Fruit fly (Drosophila melanogaster) whole organism, embryonic: ENCODE results near the gene Exn.

Experiments
- B-H1 ChIP-seq: fragments of 200-800 bp; sonication (Bioruptor generic); IDR thresholded peaks from 3 replicates; pipeline ENCODE4 v1.3.6; 2022; ENCODE audit warnings: missing biosample characterization, missing genetic modification characterization
- BtbVII ChIP-seq: fragments of 200-800 bp; sonication (Bioruptor generic); optimal IDR thresholded peaks from 3 replicates; lab custom pipeline; 2017; ENCODE audit warnings: missing biosample characterization, mild to moderate bottlenecking, missing genetic modification characterization
- CG10209 ChIP-seq: fragments of 200-800 bp; sonication (Bioruptor generic); optimal IDR thresholded peaks from 3 replicates; lab custom pipeline; 2017; ENCODE audit warnings: missing biosample characterization, mild to moderate bottlenecking, missing genetic modification characterization, missing genetic modification reagents
- CG10267 ChIP-seq: fragments of 200-800 bp; sonication (Bioruptor generic); optimal IDR thresholded peaks from 2 replicates; lab custom pipeline; 2018; ENCODE audit warnings: missing biosample characterization, mild to moderate bottlenecking, missing genetic modification characterization, moderate library complexity
- CG11456 ChIP-seq: fragments of 200-800 bp; sonication (Bioruptor generic); IDR thresholded peaks from 3 replicates; pipeline ENCODE4 v1.3.6; 2022; ENCODE audit warnings: missing biosample characterization, missing genetic modification characterization
- CG11504 ChIP-seq: fragments of 200-800 bp; sonication (Bioruptor generic); optimal IDR thresholded peaks from 3 replicates; lab custom pipeline; 2019; ENCODE audit warnings: missing biosample characterization, mild to moderate bottlenecking, missing genetic modification characterization, moderate library complexity
- CG11723 ChIP-seq: fragments of 200-800 bp; sonication (Bioruptor generic); optimal IDR thresholded peaks from 2 replicates; lab custom pipeline; 2017; ENCODE audit warnings: missing biosample characterization, mild to moderate bottlenecking, missing genetic modification characterization
- CG12942 ChIP-seq: fragments of 200-800 bp; sonication (Bioruptor generic); optimal IDR thresholded peaks from 3 replicates; lab custom pipeline; 2016; ENCODE audit warnings: missing biosample characterization, missing genetic modification characterization
- CG15514 ChIP-seq: fragments of 200-800 bp; sonication (Bioruptor generic); optimal IDR thresholded peaks from 3 replicates; lab custom pipeline; 2017; ENCODE audit warnings: missing biosample characterization, missing genetic modification characterization, mild to moderate bottlenecking, moderate library complexity, missing genetic modification reagents
- CG1647 ChIP-seq: fragments of 200-800 bp; sonication (Bioruptor generic); optimal IDR thresholded peaks from 3 replicates; lab custom pipeline; 2016; ENCODE audit warnings: missing biosample characterization, missing genetic modification characterization
- CG16815 ChIP-seq: fragments of 200-800 bp; sonication (Bioruptor generic); optimal IDR thresholded peaks from 3 replicates; lab custom pipeline; 2017; ENCODE audit warnings: missing biosample characterization, mild to moderate bottlenecking, missing genetic modification characterization
- CG18011 ChIP-seq: fragments of 200-800 bp; sonication (Bioruptor generic); optimal IDR thresholded peaks from 2 replicates; lab custom pipeline; 2017; ENCODE audit warnings: missing biosample characterization, missing genetic modification characterization, mild to moderate bottlenecking, moderate library complexity, missing genotype
- CG18262 ChIP-seq: fragments of 200-800 bp; optimal IDR thresholded peaks from 3 replicates; lab custom pipeline; 2019; ENCODE audit warnings: missing biosample characterization, mild to moderate bottlenecking, missing genetic modification characterization, moderate library complexity
- CG2202 ChIP-seq: fragments of 200-800 bp; sonication (Bioruptor generic); optimal IDR thresholded peaks from 2 replicates; lab custom pipeline; 2018; ENCODE audit warnings: missing biosample characterization, mild to moderate bottlenecking, missing genetic modification characterization
- CG2678 ChIP-seq: fragments of 200-800 bp; sonication (Bioruptor generic); optimal IDR thresholded peaks from 3 replicates; lab custom pipeline; 2019; ENCODE audit warnings: missing biosample characterization, mild to moderate bottlenecking, missing genetic modification characterization, moderate library complexity
- CG7987 ChIP-seq: fragments of 200-800 bp; sonication (Bioruptor generic); optimal IDR thresholded peaks from 2 replicates; lab custom pipeline; 2018; ENCODE audit warnings: missing biosample characterization, mild to moderate bottlenecking, missing genetic modification characterization, moderate library complexity
- D ChIP-seq, 2 experiments: fragments of 200-800 bp in 1 of 2; fragments of >200 bp in 1 of 2; sonication (Bioruptor generic) in 1 of 2; optimal IDR thresholded peaks; 2 replicates in 1 of 2; 3 replicates in 1 of 2; lab custom pipeline; 2017; ENCODE audit warnings: mild to moderate bottlenecking in 1 of 2, missing biosample characterization in 1 of 2, missing genetic modification characterization in 1 of 2, missing genetic modification reagents in 1 of 2
- D19A ChIP-seq: fragments of 200-800 bp; optimal IDR thresholded peaks from 3 replicates; lab custom pipeline; 2019; ENCODE audit warnings: missing biosample characterization, mild to moderate bottlenecking, missing genetic modification characterization, moderate library complexity
- Dad ChIP-seq: fragments of 200-800 bp; sonication (Bioruptor generic); optimal IDR thresholded peaks from 3 replicates; lab custom pipeline; 2016; ENCODE audit warnings: missing biosample characterization, missing genetic modification characterization
- Dip3 ChIP-seq: fragments of 200-800 bp; sonication (Bioruptor generic); optimal IDR thresholded peaks from 3 replicates; lab custom pipeline; 2016; ENCODE audit warnings: missing biosample characterization, missing genetic modification characterization
- Fer3 ChIP-seq: fragments of 200-800 bp; sonication (Bioruptor generic); optimal IDR thresholded peaks from 2 replicates; lab custom pipeline; 2018; ENCODE audit warnings: missing biosample characterization, mild to moderate bottlenecking, missing genetic modification characterization, moderate library complexity
- Gug ChIP-seq: fragments of 200-800 bp; sonication (Bioruptor generic); IDR thresholded peaks from 4 replicates; pipeline ENCODE4 v1.3.6; 2022; ENCODE audit warnings: missing biosample characterization, missing genetic modification characterization
- HHEX ChIP-seq: fragments of 200-800 bp; sonication (Bioruptor generic); optimal IDR thresholded peaks from 3 replicates; lab custom pipeline; 2017; ENCODE audit warnings: missing biosample characterization, mild to moderate bottlenecking, missing genetic modification characterization, missing genetic modification reagents
- Rfx ChIP-seq: fragments of 200-800 bp; sonication (Bioruptor generic); IDR thresholded peaks from 2 replicates; pipeline ENCODE4 v1.3.6; 2022; ENCODE audit warnings: missing biosample characterization, missing genetic modification characterization
- Side ChIP-seq: fragments of 200-800 bp; sonication (Bioruptor generic); optimal IDR thresholded peaks from 2 replicates; lab custom pipeline; 2016; ENCODE audit warnings: missing biosample characterization, missing genetic modification characterization
- Spps ChIP-seq: fragments of 200-800 bp; sonication (Bioruptor generic); optimal IDR thresholded peaks from 2 replicates; lab custom pipeline; 2018; ENCODE audit warnings: missing biosample characterization, mild to moderate bottlenecking, missing genetic modification characterization
- Sry-δ ChIP-seq: fragments of 200-800 bp; sonication (Bioruptor generic); optimal IDR thresholded peaks from 2 replicates; lab custom pipeline; 2016; ENCODE audit warnings: missing biosample characterization, missing genetic modification characterization
- Trl ChIP-seq, 3 experiments: fragments of >200 bp in 2 of 3; fragments of 200-800 bp in 1 of 3; sonication (Bioruptor generic) in 1 of 3; optimal IDR thresholded peaks; 2 replicates in 1 of 3; 3 replicates in 2 of 3; lab custom pipeline; 2016 to 2017; ENCODE audit warnings: missing biosample characterization in 1 of 3, missing genetic modification characterization in 1 of 3
- Vsx1 ChIP-seq: fragments of 200-800 bp; sonication (Bioruptor generic); optimal IDR thresholded peaks from 2 replicates; lab custom pipeline; 2017; ENCODE audit warnings: missing biosample characterization, mild to moderate bottlenecking, missing genetic modification characterization, missing genetic modification reagents
- YL-1 ChIP-seq: fragments of 200-800 bp; sonication (Bioruptor generic); optimal IDR thresholded peaks from 3 replicates; lab custom pipeline; 2017; ENCODE audit warnings: missing biosample characterization, mild to moderate bottlenecking, missing genetic modification characterization
- abd-A ChIP-seq: fragments of 200-800 bp; sonication (Bioruptor generic); optimal IDR thresholded peaks from 3 replicates; lab custom pipeline; 2019; ENCODE audit warnings: missing biosample characterization, mild to moderate bottlenecking, missing genetic modification characterization, moderate library complexity
- aop ChIP-seq: fragments of 200-800 bp; sonication (Bioruptor generic); IDR thresholded peaks from 2 replicates; pipeline ENCODE4 v1.3.6; 2022; ENCODE audit warnings: missing biosample characterization, missing genetic modification characterization
- crc ChIP-seq: fragments of 200-800 bp; sonication (Bioruptor generic); optimal IDR thresholded peaks from 2 replicates; lab custom pipeline; 2016; ENCODE audit warnings: missing biosample characterization, missing genetic modification characterization
- disco-r ChIP-seq: fragments of 200-800 bp; sonication (Bioruptor generic); optimal IDR thresholded peaks from 2 replicates; lab custom pipeline; 2016; ENCODE audit warnings: missing biosample characterization, missing genetic modification characterization
- dm ChIP-seq: fragments of 200-800 bp; sonication (Bioruptor generic); optimal IDR thresholded peaks from 3 replicates; lab custom pipeline; 2016; ENCODE audit warnings: missing biosample characterization, missing genetic modification characterization
- gcm2 ChIP-seq: fragments of 200-800 bp; sonication (Bioruptor generic); optimal IDR thresholded peaks from 2 replicates; lab custom pipeline; 2016; ENCODE audit warnings: missing biosample characterization, missing genetic modification characterization
- her ChIP-seq: fragments of 200-800 bp; sonication (Bioruptor generic); optimal IDR thresholded peaks from 2 replicates; lab custom pipeline; 2016; ENCODE audit warnings: missing biosample characterization, missing genetic modification characterization
- hth ChIP-seq: fragments of >200 bp; optimal IDR thresholded peaks from 2 replicates; lab custom pipeline; 2017; ENCODE audit warnings: inconsistent platforms
- insv ChIP-seq, 2 experiments: fragments of 200-800 bp; sonication (Bioruptor generic); optimal IDR thresholded peaks; 3 replicates each; lab custom pipeline; 2016 to 2018; ENCODE audit warnings: missing biosample characterization in 2 of 2, missing genetic modification characterization in 2 of 2
- mirr ChIP-seq: fragments of 200-800 bp; sonication (Bioruptor generic); optimal IDR thresholded peaks from 3 replicates; lab custom pipeline; 2018; ENCODE audit warnings: missing biosample characterization, mild to moderate bottlenecking, missing genetic modification characterization
- org-1 ChIP-seq: fragments of 200-800 bp; sonication (Bioruptor generic); optimal IDR thresholded peaks from 2 replicates; lab custom pipeline; 2017; ENCODE audit warnings: missing biosample characterization, missing genetic modification characterization
- ranshi ChIP-seq: fragments of 200-800 bp; sonication (Bioruptor generic); IDR thresholded peaks from 2 replicates; pipeline ENCODE4 v1.3.6; 2022; ENCODE audit warnings: missing biosample characterization, missing genetic modification characterization
- row ChIP-seq: fragments of 200-800 bp; sonication (Bioruptor generic); IDR thresholded peaks from 3 replicates; pipeline ENCODE4 v1.3.6; 2022; ENCODE audit warnings: missing biosample characterization, missing genetic modification characterization
- run ChIP-seq: fragments of 200-800 bp; sonication (Bioruptor generic); optimal IDR thresholded peaks from 3 replicates; lab custom pipeline; 2018; ENCODE audit warnings: missing biosample characterization, mild to moderate bottlenecking, missing genetic modification characterization
- sima ChIP-seq: fragments of 200-800 bp; sonication (Bioruptor generic); optimal IDR thresholded peaks from 2 replicates; lab custom pipeline; 2016; ENCODE audit warnings: missing biosample characterization, missing genetic modification characterization
- tap ChIP-seq: fragments of 200-800 bp; optimal IDR thresholded peaks from 3 replicates; lab custom pipeline; 2019; ENCODE audit warnings: missing biosample characterization, mild to moderate bottlenecking, missing genetic modification characterization, moderate library complexity
- tin ChIP-seq: fragments of 200-800 bp; sonication (Bioruptor generic); optimal IDR thresholded peaks from 3 replicates; lab custom pipeline; 2016; ENCODE audit warnings: missing biosample characterization, missing genetic modification characterization
- ttk ChIP-seq: fragments of 200-800 bp; sonication (Bioruptor generic); IDR thresholded peaks from 2 replicates; pipeline ENCODE4 v2.1.2; 2022; ENCODE audit warnings: missing biosample characterization, missing genetic modification characterization
- twi ChIP-seq: fragments of 200-800 bp; optimal IDR thresholded peaks from 2 replicates; lab custom pipeline; 2019; ENCODE audit warnings: missing biosample characterization, mild to moderate bottlenecking, missing genetic modification characterization, moderate library complexity
- wek ChIP-seq: fragments of 200-800 bp; sonication (Bioruptor generic); optimal IDR thresholded peaks from 3 replicates; lab custom pipeline; 2018; ENCODE audit warnings: missing biosample characterization, mild to moderate bottlenecking, missing genetic modification characterization, moderate library complexity
- zfh1 ChIP-seq: fragments of 200-800 bp; sonication (Bioruptor generic); IDR thresholded peaks from 3 replicates; pipeline ENCODE4 v1.3.6; 2022; ENCODE audit warnings: missing biosample characterization, missing genetic modification characterization

Exn gene

dm6 chr3L:17024095-17024639 is 54.4 kb downstream of the Exn start, which contains the start of gene Fit2 (continued):
- no peak for TF ChIP-seq aop
- TF ChIP-seq wek (GFP tag; lab: Kevin White, UChicago): no peak
- no peak for TF ChIP-seq Rfx (GFP tag; lab: Robert Waterston, UW)
- TF ChIP-seq CG2202 (tag; lab: Kevin White, UChicago): no peak
- no peak for TF ChIP-seq Gug (GFP tag; lab: Robert Waterston, UW)
- no peak for TF ChIP-seq her (GFP tag; lab: Kevin White, UChicago)
- TF ChIP-seq CG11723 (GFP tag; lab: Kevin White, UChicago): no peak
- no peak for TF ChIP-seq Trl (optimal IDR thresholded peaks at IDR 0.05; lab: Kevin White, UChicago)
- TF ChIP-seq Trl (GFP tag; optimal IDR thresholded peaks at IDR 0.05; lab: Kevin White, UChicago): no peak
- no peak for TF ChIP-seq Side (GFP tag; lab: Kevin White, UChicago)
- TF ChIP-seq crc: no peak
- TF ChIP-seq tap (tag; lab: Kevin White, UChicago): no peak
- TF ChIP-seq CG11456: no peak
- TF ChIP-seq CG18262: no peak
- no peak for TF ChIP-seq CG16815 (GFP tag; lab: Kevin White, UChicago)
- no peak for TF ChIP-seq CG7987 (GFP tag; lab: Kevin White, UChicago)
- no peak for TF ChIP-seq Spps (tag; lab: Kevin White, UChicago)
- no peak for TF ChIP-seq insv (GFP tag; optimal IDR thresholded peaks at IDR 0.05; lab: Kevin White, UChicago)
- peak; percentile 75 for TF ChIP-seq Sry-δ (GFP tag; lab: Kevin White, UChicago)
- TF ChIP-seq BtbVII: no peak
- no peak for TF ChIP-seq CG2678
- no peak for TF ChIP-seq CG10209
- TF ChIP-seq dm (GFP tag; lab: Kevin White, UChicago): no peak
- TF ChIP-seq Dad: no peak
- no peak for TF ChIP-seq zfh1 (GFP tag; lab: Robert Waterston, UW)
- TF ChIP-seq run (tag; lab: Kevin White, UChicago): no peak
- TF ChIP-seq abd-A: no peak
- TF ChIP-seq disco-r (GFP tag; lab: Kevin White, UChicago): no peak
- TF ChIP-seq CG15514 (GFP tag; lab: Kevin White, UChicago): peak; percentile 49
- TF ChIP-seq tin (GFP tag; lab: Kevin White, UChicago): no peak
- no peak for TF ChIP-seq mirr (GFP tag; lab: Kevin White, UChicago)
- no peak for TF ChIP-seq CG11504
- no peak for TF ChIP-seq gcm2 (GFP tag; lab: Kevin White, UChicago)
- TF ChIP-seq YL-1 (GFP tag; lab: Kevin White, UChicago): peak; percentile 66
- TF ChIP-seq B-H1 (GFP tag; lab: Robert Waterston, UW): no peak
- TF ChIP-seq org-1 (GFP tag; lab: Kevin White, UChicago): no peak
- no peak for TF ChIP-seq CG1647
- TF ChIP-seq CG10267 (tag; lab: Kevin White, UChicago): no peak
- TF ChIP-seq ttk (GFP tag; lab: Robert Waterston, UW): no peak
- TF ChIP-seq Fer3 (tag; lab: Kevin White, UChicago): no peak
- no peak for TF ChIP-seq hth (lab: Kevin White, UChicago)
- no peak for TF ChIP-seq CG18011 (GFP tag; lab: Kevin White, UChicago)
- TF ChIP-seq Dip3 (GFP tag; lab: Kevin White, UChicago): no peak
- TF ChIP-seq CG12942 (GFP tag; lab: Kevin White, UChicago): no peak
- no peak for TF ChIP-seq Vsx1
- TF ChIP-seq twi (tag; lab: Kevin White, UChicago): no peak
- TF ChIP-seq D (optimal IDR thresholded peaks at IDR 0.05; lab: Kevin White, UChicago): no peak
- no peak for TF ChIP-seq D (GFP tag; optimal IDR thresholded peaks at IDR 0.05; lab: Kevin White, UChicago)
- no peak for TF ChIP-seq ranshi (GFP tag; lab: Robert Waterston, UW)
- no peak for TF ChIP-seq sima
- no peak for TF ChIP-seq D19A (tag; lab: Kevin White, UChicago)
- no peak for TF ChIP-seq HHEX (GFP tag; lab: Kevin White, UChicago)
- TF ChIP-seq row (GFP tag; lab: Robert Waterston, UW): no peak
